Worm (Caenorhabditis elegans) whole organism, L2 larva: ENCODE measurements around the gene dhhc-4.

ENCODE experiments used
- elt-1 ChIP-seq: fragments of 150-350 bp; optimal IDR thresholded peaks from 2 replicates; lab custom pipeline; 2014; ENCODE audit warnings: missing biosample characterization, missing genetic modification characterization
- lin-39 ChIP-seq: fragments of 150-350 bp; optimal IDR thresholded peaks from 2 replicates; lab custom pipeline; 2014; ENCODE audit warnings: missing biosample characterization, missing genetic modification reagents, missing genetic modification characterization
- nhr-12 ChIP-seq: fragments of 150-350 bp; optimal IDR thresholded peaks from 2 replicates; lab custom pipeline; 2014; ENCODE audit warnings: missing biosample characterization, missing genetic modification characterization
- nhr-23 ChIP-seq: fragments of 150-350 bp; optimal IDR thresholded peaks from 2 replicates; lab custom pipeline; 2014; ENCODE audit warnings: missing biosample characterization, missing genetic modification reagents, missing genetic modification characterization
- nhr-77 ChIP-seq: fragments of 150-350 bp; optimal IDR thresholded peaks from 2 replicates; lab custom pipeline; 2014; ENCODE audit warnings: missing biosample characterization, missing genetic modification characterization
- sem-4 ChIP-seq: fragments of 150-350 bp; optimal IDR thresholded peaks from 2 replicates; lab custom pipeline; 2014; ENCODE audit warnings: missing biosample characterization, missing genetic modification reagents, missing genetic modification characterization
- snpc-4 ChIP-seq: fragments of 150-350 bp; optimal IDR thresholded peaks from 2 replicates; lab custom pipeline; 2014; ENCODE audit warnings: missing biosample characterization, missing genetic modification characterization

DNA sequence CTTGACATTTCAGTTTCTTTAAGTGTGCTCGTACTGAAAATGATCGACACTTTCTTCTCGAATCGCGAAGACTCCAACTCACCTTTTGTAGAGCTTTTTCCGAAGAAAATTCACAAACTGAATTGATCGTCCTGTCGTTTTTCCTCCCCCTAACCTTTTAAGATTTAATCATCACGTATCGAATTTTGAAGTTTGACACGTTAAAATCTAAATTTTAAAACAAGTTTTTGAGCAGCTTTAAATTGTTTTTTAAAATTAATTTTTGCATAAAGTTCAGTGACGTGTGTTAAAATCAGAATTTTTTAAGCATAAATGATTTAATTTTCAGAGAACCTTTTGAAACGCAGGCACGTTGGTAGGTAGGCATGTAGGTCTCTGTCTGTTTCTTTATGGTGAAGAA lies 23.7 kb upstream of the dhhc-4 start, which contains the start of gene alg-4:
- TF ChIP-seq nhr-12 (tag; lab: Kevin White, UChicago) (no peak), nhr-77 (tag; lab: Kevin White, UChicago) (no peak), lin-39 (no peak), elt-1 (tag; lab: Kevin White, UChicago) (no peak), snpc-4 (no peak), sem-4 (tag; lab: Kevin White, UChicago) (no peak), nhr-23 (tag; lab: Kevin White, UChicago) (no peak)
